Fruit fly (Drosophila melanogaster): Measurements from ENCODE around the gene Mhc.
A peak's percentile ranks its signal among the peaks of the same experiment; 100 is the strongest.

Mhc gene

DNA sequence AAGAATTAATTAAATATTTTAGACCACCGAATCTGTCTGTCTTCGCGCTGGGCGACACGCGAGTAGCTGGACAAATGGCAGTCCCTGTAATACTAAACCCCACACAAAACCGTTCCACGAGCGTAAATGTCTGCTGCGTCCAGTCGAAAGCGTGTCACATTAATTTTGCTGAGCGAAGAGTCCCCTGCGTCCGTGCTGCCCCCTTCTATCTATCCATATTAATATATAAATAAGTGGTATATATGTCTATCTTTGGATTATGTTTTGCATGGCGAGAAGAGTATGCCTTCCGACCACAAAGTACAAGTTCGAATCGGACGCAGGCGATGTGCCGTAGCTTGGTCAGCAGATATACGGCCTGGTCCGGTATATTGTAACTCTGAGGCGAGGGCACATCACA is 14.0 kb upstream of the Mhc start:
- TF ChIP-seq sens (GFP tag) (peak; percentile 61), CG4282 (GFP tag; optimal IDR thresholded peaks at IDR 0.05) (no peak), CG12104 (GFP tag; optimal IDR thresholded peaks at IDR 0.05) (no peak), CG2199 (GFP tag; IDR thresholded peaks at IDR 0.05) (0 out of 3 replicates have a peak, but pooled peaks have one; percentile 58)

dm6 chr2L:16754074-16754473 is 12.3 kb upstream of the Mhc start, which contains the start of gene yellow-b:
Gene yellow-b (plus strand): TSS chr2L:16754336.
- TF ChIP-seq sob (GFP tag; IDR thresholded peaks at IDR 0.05) (peak; percentile 31; the same call in 1 of the 2 replicates), CG11085 (GFP tag; IDR thresholded peaks at IDR 0.05) (no peak), CG3065 (GFP tag; optimal IDR thresholded peaks at IDR 0.05) (no peak), Med (GFP tag) (peak; percentile 76), vvl (GFP tag; IDR thresholded peaks at IDR 0.05) (peak; percentile 53), sd (tag; optimal IDR thresholded peaks at IDR 0.05) (peak; percentile 98), CG13287 (GFP tag; IDR thresholded peaks at IDR 0.05; ENCODE audit: partially characterized antibody) (peak; percentile 29; the same call in 1 of the 2 replicates), chinmo (GFP tag; IDR thresholded peaks at IDR 0.05; ENCODE audit: partially characterized antibody) (peak; percentile 69; the same call in 1 of the 4 replicates), Atf3 (GFP tag; optimal IDR thresholded peaks at IDR 0.05) (no peak), Blimp-1 (GFP tag; optimal IDR thresholded peaks at IDR 0.05) (peak; percentile 93), amos (GFP tag; IDR thresholded peaks at IDR 0.05; ENCODE audit: partially characterized antibody) (0 out of 2 replicates have a peak, but pooled peaks have one; percentile 9), Trl (optimal IDR thresholded peaks at IDR 0.05) (peak; percentile 14 to 21), Trl (GFP tag; optimal IDR thresholded peaks at IDR 0.05) (no peak), CG12769 (tag; optimal IDR thresholded peaks at IDR 0.05) (peak; percentile 72), CG34224 (GFP tag; IDR thresholded peaks at IDR 0.05; ENCODE audit: partially characterized antibody) (0 out of 3 replicates have a peak, but pooled peaks have one; percentile 20)

- peak in 1 of 2 experiments; percentile 6 for TF ChIP-seq Pdp1 (GFP tag; optimal IDR thresholded peaks at IDR 0.05)
- TF ChIP-seq CG10543 (GFP tag; optimal IDR thresholded peaks at IDR 0.05), result peak; percentile 59
- peak; percentile 25 for TF ChIP-seq Med (GFP tag)
- peak; percentile 4 for TF ChIP-seq grau (tag; optimal IDR thresholded peaks at IDR 0.05)
- no peak for TF ChIP-seq cato (GFP tag; optimal IDR thresholded peaks at IDR 0.05; ENCODE audit: borderline replicate concordance)
- peak; percentile 15 for TF ChIP-seq sens (GFP tag)
- 0 out of 3 replicates have a peak, but pooled peaks have one; percentile 14 for TF ChIP-seq CG17361 (GFP tag; IDR thresholded peaks at IDR 0.05)
- TF ChIP-seq sd (tag; optimal IDR thresholded peaks at IDR 0.05), result peak; percentile 85
- peak; percentile 45 for TF ChIP-seq cg (GFP tag; optimal IDR thresholded peaks at IDR 0.05)
- TF ChIP-seq CG18599 (GFP tag; optimal IDR thresholded peaks at IDR 0.05), result no peak
- 0 out of 2 replicates have a peak, but pooled peaks have one; percentile 17 for TF ChIP-seq CG32767 (GFP tag; IDR thresholded peaks at IDR 0.05)
- peak; percentile 68 for TF ChIP-seq CG12769 (tag; optimal IDR thresholded peaks at IDR 0.05)
- no peak for TF ChIP-seq CG17612 (GFP tag; IDR thresholded peaks at IDR 0.05)
- TF ChIP-seq CG15011 (GFP tag; optimal IDR thresholded peaks at IDR 0.05), result no peak
- TF ChIP-seq Drgx (GFP tag; IDR thresholded peaks at IDR 0.05), result peak; percentile 35; the same call in 1 of the 2 replicates
- peak; percentile 22 for TF ChIP-seq gem (tag; optimal IDR thresholded peaks at IDR 0.05)
These were observed 5.6 kb upstream of the Mhc start, which contains the start of gene ppk17 for dm6 chr2L:16760504-16761417. Gene ppk17 (minus strand): TSS chr2L:16760554.

DNA sequence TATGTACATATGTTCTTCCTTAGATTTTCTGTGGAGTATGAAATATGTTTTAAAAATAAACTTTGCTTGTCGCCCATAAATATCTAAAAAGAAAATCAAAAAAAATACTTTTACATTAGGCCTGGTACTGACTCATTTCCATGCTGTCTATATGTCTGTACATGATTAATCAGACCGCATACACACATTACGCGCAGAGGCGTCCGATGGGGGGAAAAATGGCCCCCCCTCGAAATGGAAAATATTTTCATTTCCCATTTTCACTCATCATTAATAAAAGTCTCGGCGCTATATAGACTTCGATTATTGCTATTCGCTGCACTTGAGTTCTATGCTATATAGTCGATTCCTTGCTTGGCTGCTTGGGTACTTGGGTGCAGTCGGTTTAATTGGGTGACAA is 4.5 kb upstream of the Mhc start:
- TF ChIP-seq CG2120 (GFP tag; optimal IDR thresholded peaks at IDR 0.05), result peak; percentile 10
- peak; percentile 59 for TF ChIP-seq Med (GFP tag)
- TF ChIP-seq slbo (GFP tag; IDR thresholded peaks at IDR 0.05), result peak; percentile 35; the same call in 1 of the 2 replicates
- TF ChIP-seq ap (GFP tag; IDR thresholded peaks at IDR 0.05), result no peak
- TF ChIP-seq unpg (GFP tag; optimal IDR thresholded peaks at IDR 0.05), result peak; percentile 11
- TF ChIP-seq Ptx1 (GFP tag; IDR thresholded peaks at IDR 0.05), result no peak
- 0 out of 3 replicates have a peak, but pooled peaks have one; percentile 37 for TF ChIP-seq ci (GFP tag; IDR thresholded peaks at IDR 0.05)
- TF ChIP-seq gce (GFP tag; IDR thresholded peaks at IDR 0.05), result 0 out of 3 replicates have a peak, but pooled peaks have one; percentile 27
- peak; percentile 37 for TF ChIP-seq Sox102F (GFP tag; optimal IDR thresholded peaks at IDR 0.05)
- no peak for TF ChIP-seq Doc2 (GFP tag; IDR thresholded peaks at IDR 0.05)
- TF ChIP-seq wek (GFP tag; optimal IDR thresholded peaks at IDR 0.05), result no peak
- peak; percentile 23; the same call in 1 of the 2 replicates for TF ChIP-seq Rfx (GFP tag; IDR thresholded peaks at IDR 0.05)
- TF ChIP-seq Taf1 (GFP tag; IDR thresholded peaks at IDR 0.05), result 0 out of 2 replicates have a peak, but pooled peaks have one; percentile 7
- peak; percentile 76 for TF ChIP-seq Ets65A (GFP tag)

Measured in whole organism, embryonic.